Worm (Caenorhabditis elegans) whole organism, mixed stage, embryonic: ENCODE data around the gene eef-1B.1.
A peak's percentile ranks its signal among the peaks of the same experiment; 100 is the strongest.

Experiments used
- M03D4.4 ChIP-seq: sonication (generic microtip); optimal IDR thresholded peaks from 2 replicates; lab custom pipeline; 2017; ENCODE audit warnings: mild to moderate bottlenecking, missing genetic modification characterization, missing compliant biosample characterization
- bed-3 ChIP-seq: fragments of 200-800 bp; sonication (Bioruptor generic); optimal IDR thresholded peaks from 3 replicates; lab custom pipeline; 2018; ENCODE audit warnings: mild to moderate bottlenecking, missing genetic modification characterization, moderate library complexity, missing compliant biosample characterization
- blmp-1 ChIP-seq: fragments of 150-350 bp; optimal IDR thresholded peaks from 2 replicates; lab custom pipeline; 2014; ENCODE audit warnings: missing biosample characterization, missing genetic modification characterization
- ceh-39 ChIP-seq: fragments of 150-350 bp; optimal IDR thresholded peaks from 2 replicates; lab custom pipeline; 2014; ENCODE audit warnings: missing biosample characterization, missing genetic modification characterization
- ceh-43 ChIP-seq: fragments of 200-800 bp; sonication (Bioruptor generic); optimal IDR thresholded peaks from 2 replicates; lab custom pipeline; 2018; ENCODE audit warnings: mild to moderate bottlenecking, missing genetic modification characterization, moderate library complexity, missing compliant biosample characterization
- ceh-83 ChIP-seq: fragments of 200-800 bp; sonication (Bioruptor generic); optimal IDR thresholded peaks from 2 replicates; lab custom pipeline; 2018; ENCODE audit warnings: mild to moderate bottlenecking, missing genetic modification characterization, missing compliant biosample characterization
- ces-1 ChIP-seq: fragments of 150-350 bp; optimal IDR thresholded peaks from 2 replicates; lab custom pipeline; 2014; ENCODE audit warnings: missing biosample characterization, missing genetic modification reagents, missing genetic modification characterization
- cnd-1 ChIP-seq: fragments of 200-800 bp; sonication (Bioruptor generic); optimal IDR thresholded peaks from 2 replicates; lab custom pipeline; 2018; ENCODE audit warnings: mild to moderate bottlenecking, missing genetic modification characterization, missing compliant biosample characterization
- drap-1 ChIP-seq: fragments of 200-800 bp; sonication (Bioruptor generic); optimal IDR thresholded peaks from 3 replicates; lab custom pipeline; 2018; ENCODE audit warnings: mild to moderate bottlenecking, missing genetic modification characterization, missing compliant biosample characterization
- elt-1 ChIP-seq: sonication (generic microtip); optimal IDR thresholded peaks from 2 replicates; lab custom pipeline; 2017; ENCODE audit warnings: missing genetic modification characterization, mild to moderate bottlenecking, missing compliant biosample characterization, antibody characterized with exemption, moderate library complexity, borderline replicate concordance; ENCODE audit not compliant: insufficient read depth
- flh-1 ChIP-seq: fragments of 200-800 bp; sonication (Bioruptor generic); optimal IDR thresholded peaks from 2 replicates; lab custom pipeline; 2018; ENCODE audit warnings: mild to moderate bottlenecking, missing genetic modification characterization, moderate library complexity, missing compliant biosample characterization
- ham-2 ChIP-seq: fragments of 200-800 bp; sonication (Bioruptor generic); optimal IDR thresholded peaks from 2 replicates; lab custom pipeline; 2018; ENCODE audit warnings: mild to moderate bottlenecking, missing genetic modification characterization, missing compliant biosample characterization
- hlh-1 ChIP-seq: fragments of 150-350 bp; optimal IDR thresholded peaks from 2 replicates; lab custom pipeline; 2014; ENCODE audit warnings: missing biosample characterization, missing genetic modification reagents, missing genetic modification characterization
- lin-13 ChIP-seq: fragments of 150-350 bp; optimal IDR thresholded peaks from 2 replicates; lab custom pipeline; 2014; ENCODE audit warnings: missing biosample characterization, missing genetic modification characterization
- lin-32 ChIP-seq: fragments of 200-800 bp; sonication (Bioruptor generic); optimal IDR thresholded peaks from 2 replicates; lab custom pipeline; 2018; ENCODE audit warnings: mild to moderate bottlenecking, missing genetic modification characterization, missing compliant biosample characterization
- lsy-2 ChIP-seq: fragments of 150-350 bp; optimal IDR thresholded peaks from 2 replicates; lab custom pipeline; 2014; ENCODE audit warnings: missing biosample characterization, missing genetic modification characterization
- mab-5 ChIP-seq: fragments of 150-350 bp; optimal IDR thresholded peaks from 2 replicates; lab custom pipeline; 2014; ENCODE audit warnings: missing biosample characterization, missing genetic modification characterization
- mep-1 ChIP-seq: fragments of 150-350 bp; optimal IDR thresholded peaks from 2 replicates; lab custom pipeline; 2017; ENCODE audit warnings: missing biosample characterization, missing genetic modification reagents, missing genetic modification characterization, inconsistent platforms
- mls-2 ChIP-seq: sonication (generic microtip); optimal IDR thresholded peaks from 2 replicates; lab custom pipeline; 2016; ENCODE audit warnings: mild to moderate bottlenecking, missing genetic modification characterization, moderate library complexity, missing compliant biosample characterization
- nhr-12 ChIP-seq: fragments of 150-350 bp; optimal IDR thresholded peaks from 2 replicates; lab custom pipeline; 2014; ENCODE audit warnings: missing biosample characterization, missing genetic modification characterization
- nhr-2 ChIP-seq: fragments of 150-350 bp; optimal IDR thresholded peaks from 2 replicates; lab custom pipeline; 2014; ENCODE audit warnings: missing biosample characterization, missing genetic modification characterization
- nhr-237 ChIP-seq: fragments of 150-350 bp; optimal IDR thresholded peaks from 2 replicates; lab custom pipeline; 2014; ENCODE audit warnings: missing biosample characterization, missing genetic modification characterization
- nhr-28 ChIP-seq: fragments of 150-350 bp; optimal IDR thresholded peaks from 2 replicates; lab custom pipeline; 2014; ENCODE audit warnings: missing biosample characterization, missing genetic modification characterization
- nhr-76 ChIP-seq: sonication (generic microtip); optimal IDR thresholded peaks from 2 replicates; lab custom pipeline; 2017; ENCODE audit warnings: missing biosample characterization, missing genetic modification characterization
- pha-4 ChIP-seq: fragments of 150-350 bp; optimal IDR thresholded peaks from 2 replicates; lab custom pipeline; 2018; ENCODE audit warnings: missing biosample characterization, missing genetic modification reagents, missing genetic modification characterization
- sem-2 ChIP-seq: fragments of 200-800 bp; sonication (Bioruptor generic); optimal IDR thresholded peaks from 2 replicates; lab custom pipeline; 2018; ENCODE audit warnings: mild to moderate bottlenecking, missing genetic modification characterization, missing compliant biosample characterization
- snpc-4 ChIP-seq: fragments of 150-350 bp; optimal IDR thresholded peaks from 2 replicates; lab custom pipeline; 2014; ENCODE audit warnings: missing biosample characterization, missing genetic modification characterization
- sptf-1 ChIP-seq: sonication (generic microtip); optimal IDR thresholded peaks from 2 replicates; lab custom pipeline; 2017; ENCODE audit warnings: mild to moderate bottlenecking, missing genetic modification characterization, moderate library complexity, missing compliant biosample characterization
- tbx-8 ChIP-seq: fragments of 200-800 bp; sonication (Bioruptor generic); optimal IDR thresholded peaks from 2 replicates; lab custom pipeline; 2018; ENCODE audit warnings: mild to moderate bottlenecking, missing genetic modification characterization, moderate library complexity, missing compliant biosample characterization
- unc-120 ChIP-seq: sonication (generic microtip); optimal IDR thresholded peaks from 2 replicates; lab custom pipeline; 2017; ENCODE audit warnings: missing genetic modification characterization, missing compliant biosample characterization; ENCODE audit not compliant: poor library complexity, severe bottlenecking
- unc-39 ChIP-seq: fragments of 150-350 bp; optimal IDR thresholded peaks from 2 replicates; lab custom pipeline; 2014; ENCODE audit warnings: missing biosample characterization, missing genetic modification characterization
- unc-62 ChIP-seq: fragments of 150-350 bp; optimal IDR thresholded peaks from 2 replicates; lab custom pipeline; 2014; ENCODE audit warnings: missing biosample characterization, missing genetic modification reagents, missing genetic modification characterization
- zip-8 ChIP-seq: fragments of 150-350 bp; optimal IDR thresholded peaks from 2 replicates; lab custom pipeline; 2014; ENCODE audit warnings: missing biosample characterization, missing genetic modification characterization
- ztf-11 ChIP-seq: fragments of 150-350 bp; optimal IDR thresholded peaks from 2 replicates; lab custom pipeline; 2014; ENCODE audit warnings: missing biosample characterization, missing genetic modification characterization

The eef-1B.1 gene

DNA sequence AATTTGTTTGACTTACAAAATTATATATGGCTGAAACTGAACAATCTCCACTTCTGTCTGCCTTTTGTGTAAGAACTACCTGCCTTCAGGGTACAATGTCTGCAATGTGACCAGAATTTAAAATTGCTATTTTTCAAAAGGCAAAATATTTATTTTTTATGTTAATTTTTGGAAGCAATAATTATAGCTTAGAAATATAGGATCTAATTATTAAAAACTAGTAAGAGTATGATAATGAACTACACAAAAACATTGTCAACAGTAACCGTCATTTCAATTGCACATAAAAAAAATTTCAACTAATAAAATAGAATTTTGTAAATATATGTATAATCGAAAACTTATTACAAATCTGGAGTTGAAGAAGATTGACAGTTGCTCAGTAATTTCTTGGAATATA, 16.2 kb downstream of the eef-1B.1 start, which contains the start of gene C29E4.9:
Gene C29E4.9 (minus strand): TSS at position 101 of the 400 bp plus-strand sequence.
- TF ChIP-seq ces-1 (GFP tag; lab: Kevin White, UChicago) (no peak), sem-2 (no peak), hlh-1 (tag; lab: Kevin White, UChicago) (no peak), flh-1 (GFP tag; lab: Kevin White, UChicago) (no peak), mab-5 (tag; lab: Kevin White, UChicago) (no peak), blmp-1 (no peak), nhr-237 (tag; lab: Kevin White, UChicago) (no peak), lin-13 (tag; lab: Kevin White, UChicago) (no peak), tbx-8 (GFP tag; lab: Kevin White, UChicago) (no peak), nhr-28 (no peak), ham-2 (GFP tag; lab: Kevin White, UChicago) (no peak), M03D4.4 (tag; lab: Kevin White, UChicago) (no peak), bed-3 (GFP tag; lab: Kevin White, UChicago) (no peak), lsy-2 (no peak), lin-32 (GFP tag; lab: Kevin White, UChicago) (no peak), elt-1 (tag; lab: Kevin White, UChicago) (no peak), nhr-76 (tag; lab: Kevin White, UChicago) (no peak), drap-1 (no peak)

DNA sequence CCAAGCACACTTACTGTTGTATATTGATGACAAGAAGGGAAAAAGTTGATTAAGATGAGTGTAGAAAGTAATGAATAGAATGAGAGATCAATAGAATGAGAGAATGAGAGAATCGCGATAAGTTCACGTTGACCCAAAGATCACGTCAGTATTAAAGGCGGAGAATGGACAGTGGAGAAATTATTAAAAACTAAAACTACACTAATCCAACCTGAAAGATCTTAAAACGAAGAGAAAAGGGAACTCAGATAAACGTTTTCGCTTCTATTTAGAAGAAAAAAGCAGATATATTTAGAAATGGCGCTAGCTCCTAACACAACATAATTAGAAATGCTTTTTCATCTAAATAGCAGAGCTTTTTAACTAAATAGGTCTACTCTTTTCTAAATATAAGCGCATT, 20.0 kb downstream of the eef-1B.1 start, which contains the start of gene let-754:
Gene let-754 (minus strand): TSS at position 101 of the 400 bp plus-strand sequence.
- TF ChIP-seq ceh-83 (GFP tag; lab: Kevin White, UChicago) (no peak), nhr-12 (no peak), pha-4 (tag; lab: Kevin White, UChicago) (no peak), lsy-2 (no peak), ztf-11 (no peak), ham-2 (GFP tag; lab: Kevin White, UChicago) (no peak), sptf-1 (no peak), snpc-4 (tag; lab: Kevin White, UChicago) (no peak), unc-39 (no peak), mls-2 (no peak), unc-120 (tag; lab: Kevin White, UChicago) (no peak), tbx-8 (GFP tag; lab: Kevin White, UChicago) (no peak), ceh-43 (GFP tag; lab: Kevin White, UChicago) (no peak), nhr-237 (tag; lab: Kevin White, UChicago) (no peak), lin-13 (tag; lab: Kevin White, UChicago) (no peak), cnd-1 (tag; lab: Kevin White, UChicago) (no peak), flh-1 (GFP tag; lab: Kevin White, UChicago) (no peak)

DNA sequence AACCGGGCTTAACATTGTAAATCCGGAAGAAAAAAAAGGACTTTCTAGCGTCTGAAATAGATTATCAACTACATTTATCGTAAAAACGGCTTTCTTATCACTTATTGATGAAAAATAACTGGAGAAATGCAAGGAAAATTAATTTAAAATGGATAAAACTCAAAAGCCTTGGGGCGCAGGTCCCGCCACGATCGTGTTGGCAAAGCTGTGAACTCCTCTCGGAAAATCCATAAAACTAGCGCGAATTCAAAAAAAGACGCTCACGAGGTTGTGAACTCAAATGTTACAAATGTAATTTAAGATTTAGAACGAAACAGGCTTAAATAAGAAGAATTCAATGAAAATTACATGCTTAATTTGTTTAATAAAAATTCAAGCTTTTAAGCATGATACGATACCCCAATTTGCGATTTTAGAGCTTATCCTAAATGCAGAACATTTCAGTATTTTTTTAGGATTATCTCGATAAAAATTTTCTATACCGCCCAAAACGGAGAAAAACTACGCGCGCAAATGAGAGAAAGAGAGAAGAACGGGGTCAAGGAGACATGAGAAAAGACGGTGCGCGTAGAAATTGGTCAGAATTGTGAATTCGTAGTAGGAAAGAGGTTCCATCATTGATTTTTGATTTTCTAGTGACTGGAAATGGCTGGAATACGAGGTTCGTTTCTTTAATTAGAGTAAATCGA, 21.0 kb downstream of the eef-1B.1 start, which contains the start of gene C29E4.15:
Gene C29E4.15 (plus strand): TSS at position 547 of the 689 bp plus-strand sequence.
- TF ChIP-seq lsy-2, result peak; percentile 24
- TF ChIP-seq mep-1 (tag; lab: Kevin White, UChicago), result peak; percentile 14
- no peak for TF ChIP-seq sem-2
- no peak for TF ChIP-seq unc-62
- TF ChIP-seq unc-39, result no peak
- no peak for TF ChIP-seq hlh-1 (tag; lab: Kevin White, UChicago)

DNA sequence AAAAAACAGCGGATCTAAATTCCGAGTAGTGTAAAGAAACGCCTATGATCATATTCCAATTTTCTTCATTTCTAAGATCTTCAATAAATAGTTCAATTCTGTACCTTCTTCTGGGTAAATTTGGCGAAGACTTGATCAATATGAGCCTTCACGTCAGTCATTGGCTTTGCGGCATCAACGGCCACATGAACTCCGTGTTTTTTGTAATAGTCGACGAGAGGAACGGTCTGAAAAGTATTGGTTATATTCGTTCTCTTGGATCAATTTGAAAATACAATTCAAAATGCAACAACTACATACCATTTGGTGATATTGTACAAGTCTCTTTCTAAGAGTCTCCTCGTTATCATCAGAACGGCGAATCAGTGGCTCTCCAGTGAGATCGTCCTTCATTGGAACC, 22.7 kb downstream of the eef-1B.1 start:
- TF ChIP-seq zip-8 (tag; lab: Kevin White, UChicago) (no peak), ceh-39 (tag; lab: Kevin White, UChicago) (no peak), nhr-28 (no peak), bed-3 (GFP tag; lab: Kevin White, UChicago) (no peak), nhr-237 (tag; lab: Kevin White, UChicago) (no peak), ztf-11 (no peak), flh-1 (GFP tag; lab: Kevin White, UChicago) (no peak), nhr-12 (no peak), ceh-43 (GFP tag; lab: Kevin White, UChicago) (no peak), nhr-2 (tag; lab: Kevin White, UChicago) (no peak)
